Worm (Caenorhabditis elegans) whole organism, L4/young adult: Measurements from ENCODE around the gene marc-5.

Source experiments
- W03F9.2 ChIP-seq: fragments of 150-350 bp; optimal IDR thresholded peaks from 2 replicates; lab custom pipeline; 2014; ENCODE audit warnings: missing biosample characterization, missing genetic modification characterization
- dao-5 ChIP-seq: sonication (generic microtip); optimal IDR thresholded peaks from 2 replicates; lab custom pipeline; 2016; ENCODE audit warnings: missing genotype, missing genetic modification characterization, moderate library complexity, missing compliant biosample characterization
- him-1 ChIP-seq: sonication (generic microtip); optimal IDR thresholded peaks from 2 replicates; lab custom pipeline; 2016; ENCODE audit warnings: missing genotype, missing genetic modification reagents, missing genetic modification characterization, missing compliant biosample characterization

DNA sequence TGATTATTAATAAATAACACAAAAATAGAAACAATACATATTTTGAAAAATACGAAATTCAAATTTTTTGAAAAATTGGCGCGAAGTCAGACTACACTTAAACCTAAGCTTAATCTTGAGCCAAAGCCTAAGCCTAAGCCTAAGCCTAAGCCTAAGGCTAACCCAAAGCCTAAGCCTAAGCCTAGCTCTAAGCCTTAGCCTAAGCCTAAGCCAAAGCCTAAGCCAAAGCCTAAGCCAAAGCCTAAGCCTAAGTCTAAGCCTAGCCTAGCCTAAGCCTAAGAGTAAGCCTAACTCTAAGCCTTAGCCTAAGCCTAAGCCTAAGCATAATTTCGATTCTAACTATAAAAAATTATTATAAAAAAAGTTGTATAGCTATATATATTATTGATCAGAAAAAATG lies 1.6 kb upstream of the marc-5 start:
- TF ChIP-seq him-1 (no peak), dao-5 (tag; lab: Kevin White, UChicago) (no peak), W03F9.2 (tag; lab: Kevin White, UChicago) (no peak)
